Fruit fly (Drosophila melanogaster) whole organism, pupa: ENCODE data around the gene Proc.

ENCODE experiments used
- CG13204 ChIP-seq: fragments of 200-800 bp; sonication (Bioruptor generic); optimal IDR thresholded peaks from 2 replicates; lab custom pipeline; 2018; ENCODE audit warnings: missing biosample characterization, mild to moderate bottlenecking, missing genetic modification characterization, moderate library complexity
- CG32121 ChIP-seq: fragments of 200-800 bp; sonication (Bioruptor generic); IDR thresholded peaks from 2 replicates; pipeline ENCODE4 v1.3.6; 2022; ENCODE audit warnings: missing biosample characterization, missing genetic modification characterization
- CG34367 ChIP-seq: fragments of 200-800 bp; sonication (Bioruptor generic); optimal IDR thresholded peaks from 2 replicates; lab custom pipeline; 2018; ENCODE audit warnings: missing biosample characterization, mild to moderate bottlenecking, missing genetic modification characterization
- CG8159 ChIP-seq: fragments of 200-800 bp; sonication (Bioruptor generic); optimal IDR thresholded peaks from 3 replicates; lab custom pipeline; 2018; ENCODE audit warnings: missing biosample characterization, mild to moderate bottlenecking, missing genetic modification characterization, moderate library complexity
- EcR ChIP-seq: fragments of 200-800 bp; sonication (Bioruptor generic); optimal IDR thresholded peaks from 3 replicates; lab custom pipeline; 2019; ENCODE audit warnings: missing biosample characterization, missing genetic modification characterization, mild to moderate bottlenecking, moderate library complexity, missing genetic modification reagents
- Ets98B ChIP-seq: fragments of 200-800 bp; sonication (Bioruptor generic); IDR thresholded peaks from 2 replicates; pipeline ENCODE4 v1.3.6; 2022; ENCODE audit warnings: missing biosample characterization, missing genetic modification characterization
- Pif1B ChIP-seq: fragments of 200-800 bp; sonication (Bioruptor generic); optimal IDR thresholded peaks from 3 replicates; lab custom pipeline; 2016; ENCODE audit warnings: missing biosample characterization, missing genetic modification characterization
- fd96Ca ChIP-seq: fragments of 200-800 bp; sonication (Bioruptor generic); IDR thresholded peaks from 3 replicates; pipeline ENCODE4 v1.3.6; 2022; ENCODE audit warnings: missing biosample characterization, missing genetic modification characterization
- gl ChIP-seq: fragments of 200-800 bp; sonication (Bioruptor generic); optimal IDR thresholded peaks from 2 replicates; lab custom pipeline; 2018; ENCODE audit warnings: missing biosample characterization, mild to moderate bottlenecking, missing genetic modification characterization
- rn ChIP-seq: fragments of 200-800 bp; sonication (Bioruptor generic); IDR thresholded peaks from 2 replicates; pipeline ENCODE4 v1.3.6; 2022; ENCODE audit warnings: missing biosample characterization, missing genetic modification characterization

DNA sequence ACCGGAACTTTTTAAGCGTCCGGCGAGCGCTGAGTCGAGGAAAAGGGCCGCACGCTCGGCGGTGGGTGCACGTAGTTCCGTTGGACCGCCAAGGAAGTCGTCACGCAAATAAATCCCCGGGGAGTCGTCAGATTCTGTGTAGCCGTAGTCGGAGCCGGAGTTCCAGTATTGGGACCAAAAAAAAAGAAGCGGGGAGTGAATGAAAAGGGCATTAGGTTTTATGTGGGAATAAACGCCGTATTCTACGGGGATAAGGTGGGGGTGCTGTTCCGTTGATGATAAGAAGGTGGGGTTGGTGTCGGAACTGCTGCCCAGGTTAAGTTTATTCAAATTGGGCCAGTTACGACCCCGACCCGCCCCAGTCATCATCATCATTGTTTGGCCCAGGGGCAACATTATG is 20.8 kb downstream of the Proc start:
- no peak for TF ChIP-seq CG13204 (GFP tag; lab: Kevin White, UChicago)
- no peak for TF ChIP-seq rn
- no peak for TF ChIP-seq Pif1B (GFP tag; lab: Kevin White, UChicago)
- no peak for TF ChIP-seq gl (tag; lab: Kevin White, UChicago)
- TF ChIP-seq Ets98B (GFP tag; lab: Robert Waterston, UW): no peak
- no peak for TF ChIP-seq CG32121 (GFP tag; lab: Robert Waterston, UW)
- no peak for TF ChIP-seq fd96Ca (GFP tag; lab: Robert Waterston, UW)
- no peak for TF ChIP-seq CG8159
- TF ChIP-seq CG34367 (tag; lab: Kevin White, UChicago): no peak
- no peak for TF ChIP-seq EcR (GFP tag; lab: Kevin White, UChicago)
